Fruit fly (Drosophila melanogaster) whole organism, pupa: ENCODE measurements around the gene CG13894.

ENCODE experiments used
- CG14655 ChIP-seq: fragments of 200-800 bp; sonication (Bioruptor generic); optimal IDR thresholded peaks from 3 replicates; lab custom pipeline; 2017; ENCODE audit warnings: mild to moderate bottlenecking, missing biosample characterization, missing genetic modification reagents, missing genetic modification characterization
- CG8301 ChIP-seq: fragments of 200-800 bp; sonication (Bioruptor generic); optimal IDR thresholded peaks from 2 replicates; lab custom pipeline; 2018; ENCODE audit warnings: missing biosample characterization, mild to moderate bottlenecking, missing genetic modification characterization
- CG9948 ChIP-seq: fragments of 200-800 bp; sonication (Bioruptor generic); optimal IDR thresholded peaks from 2 replicates; lab custom pipeline; 2018; ENCODE audit warnings: missing biosample characterization, mild to moderate bottlenecking, missing genetic modification characterization, moderate library complexity
- D1 ChIP-seq: fragments of 200-800 bp; sonication (Bioruptor generic); optimal IDR thresholded peaks from 2 replicates; lab custom pipeline; 2018; ENCODE audit warnings: missing biosample characterization, mild to moderate bottlenecking, missing genetic modification characterization, moderate library complexity
- gl ChIP-seq: fragments of 200-800 bp; sonication (Bioruptor generic); optimal IDR thresholded peaks from 2 replicates; lab custom pipeline; 2018; ENCODE audit warnings: missing biosample characterization, mild to moderate bottlenecking, missing genetic modification characterization
- rn ChIP-seq: fragments of 200-800 bp; sonication (Bioruptor generic); IDR thresholded peaks from 2 replicates; pipeline ENCODE4 v1.3.6; 2022; ENCODE audit warnings: missing biosample characterization, missing genetic modification characterization

- TF ChIP-seq rn (GFP tag; lab: Robert Waterston, UW), result no peak
- TF ChIP-seq CG14655 (GFP tag; lab: Kevin White, UChicago), result no peak
- no peak for TF ChIP-seq CG9948 (tag; lab: Kevin White, UChicago)
- no peak for TF ChIP-seq D1 (tag; lab: Kevin White, UChicago)
- no peak for TF ChIP-seq CG8301
- no peak for TF ChIP-seq gl
These were observed 48.9 kb upstream of the CG13894 start for dm6 chr3L:747716-748328.
